Fruit fly (Drosophila melanogaster) whole organism, embryonic: ENCODE measurements around the gene Shmt.

Experiments used
- CG1024 ChIP-seq: fragments of 200-800 bp; sonication (Bioruptor generic); IDR thresholded peaks from 2 replicates; pipeline ENCODE4 v1.3.6; 2022; ENCODE audit warnings: missing biosample characterization, missing genetic modification characterization
- CG13424 ChIP-seq: fragments of 200-800 bp; sonication (Bioruptor generic); optimal IDR thresholded peaks from 2 replicates; lab custom pipeline; 2019; ENCODE audit warnings: missing biosample characterization, mild to moderate bottlenecking, missing genetic modification characterization, moderate library complexity
- CG14050 ChIP-seq: fragments of 200-800 bp; sonication (Bioruptor generic); IDR thresholded peaks from 3 replicates; pipeline ENCODE4 v1.3.6; 2022; ENCODE audit warnings: missing biosample characterization, missing genetic modification characterization
- CkIIα-i1 ChIP-seq: fragments of 200-800 bp; sonication (Bioruptor generic); IDR thresholded peaks from 2 replicates; pipeline ENCODE4 v1.3.6; 2022; ENCODE audit warnings: missing biosample characterization, missing genetic modification characterization
- Dfd ChIP-seq, 2 experiments: fragments of >200 bp; optimal IDR thresholded peaks; 2 replicates each; lab custom pipeline; 2017; ENCODE audit warnings: missing biosample characterization in 2 of 2, missing genetic modification characterization in 2 of 2
- NC2β ChIP-seq: fragments of 200-800 bp; sonication (Bioruptor generic); optimal IDR thresholded peaks from 2 replicates; lab custom pipeline; 2016; ENCODE audit warnings: missing biosample characterization, missing genetic modification characterization
- Nf-YC ChIP-seq: fragments of 200-800 bp; optimal IDR thresholded peaks from 3 replicates; lab custom pipeline; 2019; ENCODE audit warnings: missing biosample characterization, mild to moderate bottlenecking, missing genetic modification characterization, moderate library complexity
- fru ChIP-seq: fragments of >200 bp; optimal IDR thresholded peaks from 2 replicates; lab custom pipeline; 2017
- ham ChIP-seq: fragments of 200-800 bp; sonication (Bioruptor generic); IDR thresholded peaks from 2 replicates; pipeline ENCODE4 v1.3.6; 2022; ENCODE audit warnings: missing biosample characterization, missing genetic modification characterization
- psq ChIP-seq: fragments of 200-800 bp; sonication (Bioruptor generic); optimal IDR thresholded peaks from 2 replicates; lab custom pipeline; 2017; ENCODE audit warnings: missing biosample characterization, missing genetic modification characterization
- tx ChIP-seq: fragments of 200-800 bp; sonication (Bioruptor generic); optimal IDR thresholded peaks from 2 replicates; lab custom pipeline; 2016; ENCODE audit warnings: missing biosample characterization, missing genetic modification characterization
- usp ChIP-seq: fragments of >200 bp; optimal IDR thresholded peaks from 2 replicates; lab custom pipeline; 2017; ENCODE audit warnings: missing biosample characterization, missing genetic modification characterization
- zfh2 ChIP-seq: fragments of 200-800 bp; sonication (Bioruptor generic); optimal IDR thresholded peaks from 2 replicates; lab custom pipeline; 2016; ENCODE audit warnings: missing biosample characterization, missing genetic modification characterization

DNA sequence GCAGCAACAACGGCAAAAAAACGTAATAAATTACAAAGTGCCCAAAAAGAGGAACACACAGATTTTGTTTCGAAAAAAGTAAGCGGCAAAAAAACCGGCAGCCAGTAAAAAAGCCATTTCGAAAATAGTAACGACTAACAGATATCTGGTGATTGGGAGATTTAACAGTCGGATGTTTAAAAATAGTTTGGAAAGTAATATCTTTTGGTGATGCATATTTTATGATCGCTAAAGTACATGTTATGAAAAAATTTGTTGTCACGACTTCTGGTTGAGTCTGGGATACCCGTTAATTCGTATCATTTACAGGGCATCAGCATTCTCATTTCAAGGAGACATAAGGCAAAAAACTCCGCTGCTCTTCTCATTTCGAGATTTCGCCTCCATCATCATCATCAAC is 6.5 kb upstream of the Shmt start:
- TF ChIP-seq tx (GFP tag; lab: Kevin White, UChicago) (no peak), usp (GFP tag; lab: Kevin White, UChicago) (no peak), Dfd (GFP tag; optimal IDR thresholded peaks at IDR 0.05; lab: Kevin White, UChicago) (no peak), CG1024 (GFP tag; lab: Robert Waterston, UW) (no peak), ham (GFP tag; lab: Robert Waterston, UW) (no peak), CG13424 (tag; lab: Kevin White, UChicago) (no peak), zfh2 (GFP tag; lab: Kevin White, UChicago) (no peak), CkIIα-i1 (GFP tag; lab: Robert Waterston, UW) (no peak), NC2β (GFP tag; lab: Kevin White, UChicago) (no peak), fru (lab: Kevin White, UChicago) (no peak), psq (GFP tag; lab: Kevin White, UChicago) (no peak), Nf-YC (tag; lab: Kevin White, UChicago) (no peak), CG14050 (GFP tag; lab: Robert Waterston, UW) (no peak; the same call in 2 of the 3 replicates)
